Fruit fly (Drosophila melanogaster) whole organism, embryonic: ENCODE measurements around the gene IA-2.

Source experiments
- CG10366 ChIP-seq: fragments of 200-800 bp; sonication (Bioruptor generic); IDR thresholded peaks from 2 replicates; pipeline ENCODE4 v1.3.6; 2022; ENCODE audit warnings: missing biosample characterization, missing genetic modification characterization
- CG10543 ChIP-seq: fragments of 200-800 bp; sonication (Bioruptor generic); optimal IDR thresholded peaks from 3 replicates; lab custom pipeline; 2017; ENCODE audit warnings: missing biosample characterization, mild to moderate bottlenecking, missing genetic modification characterization, moderate library complexity
- CG11085 ChIP-seq: fragments of 200-800 bp; sonication (Bioruptor generic); IDR thresholded peaks from 2 replicates; pipeline ENCODE4 v1.3.6; 2022; ENCODE audit warnings: missing biosample characterization, missing genetic modification characterization
- CG11456 ChIP-seq: fragments of 200-800 bp; sonication (Bioruptor generic); IDR thresholded peaks from 3 replicates; pipeline ENCODE4 v1.3.6; 2022; ENCODE audit warnings: missing biosample characterization, missing genetic modification characterization
- CG14710 ChIP-seq: fragments of 200-800 bp; sonication (Bioruptor generic); optimal IDR thresholded peaks from 3 replicates; lab custom pipeline; 2019; ENCODE audit warnings: missing biosample characterization, mild to moderate bottlenecking, missing genetic modification characterization, moderate library complexity
- CG15073 ChIP-seq: fragments of 200-800 bp; sonication (Bioruptor generic); optimal IDR thresholded peaks from 2 replicates; lab custom pipeline; 2016; ENCODE audit warnings: missing biosample characterization, missing genetic modification characterization
- CG16779 ChIP-seq: fragments of 200-800 bp; sonication (Bioruptor generic); IDR thresholded peaks from 2 replicates; pipeline ENCODE4 v1.3.6; 2022; ENCODE audit warnings: missing biosample characterization, missing genetic modification characterization
- CG17568 ChIP-seq: fragments of 200-800 bp; sonication (Bioruptor generic); optimal IDR thresholded peaks from 2 replicates; lab custom pipeline; 2018; ENCODE audit warnings: missing biosample characterization, mild to moderate bottlenecking, missing genetic modification characterization, moderate library complexity
- CG17802 ChIP-seq: fragments of 200-800 bp; sonication (Bioruptor generic); optimal IDR thresholded peaks from 2 replicates; lab custom pipeline; 2018; ENCODE audit warnings: missing biosample characterization, mild to moderate bottlenecking, missing genetic modification characterization, moderate library complexity
- CG18599 ChIP-seq: fragments of 200-800 bp; sonication (Bioruptor generic); optimal IDR thresholded peaks from 3 replicates; lab custom pipeline; 2017; ENCODE audit warnings: missing biosample characterization, missing genetic modification characterization, mild to moderate bottlenecking, moderate library complexity, missing genetic modification reagents
- CG2129 ChIP-seq: fragments of 200-800 bp; sonication (Bioruptor generic); IDR thresholded peaks from 2 replicates; pipeline ENCODE4 v1.3.6; 2022; ENCODE audit warnings: missing biosample characterization, missing genetic modification characterization; ENCODE audit not compliant: partially characterized antibody
- CG2889 ChIP-seq: fragments of 200-800 bp; sonication (Bioruptor generic); IDR thresholded peaks from 3 replicates; pipeline ENCODE4 v1.3.6; 2022; ENCODE audit warnings: missing biosample characterization, missing genetic modification characterization
- CG33213 ChIP-seq: fragments of 200-800 bp; sonication (Bioruptor generic); optimal IDR thresholded peaks from 3 replicates; lab custom pipeline; 2016; ENCODE audit warnings: missing biosample characterization, missing genetic modification characterization
- CG34224 ChIP-seq: fragments of 200-800 bp; sonication (Bioruptor generic); IDR thresholded peaks from 3 replicates; pipeline ENCODE4 v1.3.6; 2022; ENCODE audit warnings: missing biosample characterization, missing genetic modification characterization; ENCODE audit not compliant: partially characterized antibody
- CG4360 ChIP-seq: fragments of 200-800 bp; sonication (Bioruptor generic); IDR thresholded peaks from 2 replicates; pipeline ENCODE4 v1.3.6; 2022; ENCODE audit warnings: missing biosample characterization, missing genetic modification characterization
- CG4707 ChIP-seq: fragments of 200-800 bp; sonication (Bioruptor generic); optimal IDR thresholded peaks from 2 replicates; lab custom pipeline; 2018; ENCODE audit warnings: missing biosample characterization, mild to moderate bottlenecking, missing genetic modification characterization, moderate library complexity
- CG6765 ChIP-seq: fragments of 200-800 bp; sonication (Bioruptor generic); optimal IDR thresholded peaks from 3 replicates; lab custom pipeline; 2017; ENCODE audit warnings: missing biosample characterization, mild to moderate bottlenecking, missing genetic modification characterization
- CG6813 ChIP-seq: fragments of 200-800 bp; sonication (Bioruptor generic); optimal IDR thresholded peaks from 2 replicates; lab custom pipeline; 2017; ENCODE audit warnings: missing biosample characterization, missing genetic modification characterization, mild to moderate bottlenecking, moderate library complexity, missing genetic modification reagents
- CG7372 ChIP-seq: fragments of 200-800 bp; sonication (Bioruptor generic); IDR thresholded peaks from 2 replicates; pipeline ENCODE4 v1.3.6; 2022; ENCODE audit warnings: missing biosample characterization, missing genetic modification characterization
- CG7987 ChIP-seq: fragments of 200-800 bp; sonication (Bioruptor generic); optimal IDR thresholded peaks from 2 replicates; lab custom pipeline; 2018; ENCODE audit warnings: missing biosample characterization, mild to moderate bottlenecking, missing genetic modification characterization, moderate library complexity
- CG9817 ChIP-seq: fragments of 200-800 bp; sonication (Bioruptor generic); optimal IDR thresholded peaks from 2 replicates; lab custom pipeline; 2018; ENCODE audit warnings: missing biosample characterization, mild to moderate bottlenecking, missing genetic modification characterization, moderate library complexity
- Camta ChIP-seq: fragments of 200-800 bp; sonication (Bioruptor generic); optimal IDR thresholded peaks from 2 replicates; lab custom pipeline; 2016; ENCODE audit warnings: missing biosample characterization, missing genetic modification characterization
- ERR ChIP-seq: fragments of 200-800 bp; sonication (Bioruptor generic); optimal IDR thresholded peaks from 2 replicates; lab custom pipeline; 2016; ENCODE audit warnings: missing biosample characterization, missing genetic modification characterization
- Fer1 ChIP-seq: fragments of 200-800 bp; sonication (Bioruptor generic); optimal IDR thresholded peaks from 2 replicates; lab custom pipeline; 2017; ENCODE audit warnings: missing biosample characterization, mild to moderate bottlenecking, missing genetic modification characterization
- HLH4C ChIP-seq: fragments of 200-800 bp; sonication (Bioruptor generic); IDR thresholded peaks from 3 replicates; pipeline ENCODE4 v1.3.6; 2022; ENCODE audit warnings: missing biosample characterization, missing genetic modification characterization; ENCODE audit not compliant: partially characterized antibody
- Hsf ChIP-seq: fragments of 200-800 bp; sonication (Bioruptor generic); optimal IDR thresholded peaks from 3 replicates; lab custom pipeline; 2016; ENCODE audit warnings: missing biosample characterization, missing genetic modification characterization
- Mes4 ChIP-seq: fragments of 200-800 bp; sonication (Bioruptor generic); optimal IDR thresholded peaks from 2 replicates; lab custom pipeline; 2016; ENCODE audit warnings: missing biosample characterization, missing genetic modification characterization
- Oli ChIP-seq: fragments of 200-800 bp; sonication (Bioruptor generic); optimal IDR thresholded peaks from 2 replicates; lab custom pipeline; 2018; ENCODE audit warnings: missing biosample characterization, mild to moderate bottlenecking, missing genetic modification characterization, moderate library complexity
- Rx ChIP-seq: fragments of 200-800 bp; sonication (Bioruptor generic); IDR thresholded peaks from 2 replicates; pipeline ENCODE4 v1.3.6; 2022; ENCODE audit warnings: missing biosample characterization, missing genetic modification characterization
- Sry-δ ChIP-seq: fragments of 200-800 bp; sonication (Bioruptor generic); optimal IDR thresholded peaks from 2 replicates; lab custom pipeline; 2016; ENCODE audit warnings: missing biosample characterization, missing genetic modification characterization
- Stat92E ChIP-seq, 3 experiments: fragments of >200 bp in 2 of 3; fragments of 200-800 bp in 1 of 3; sonication (Bioruptor generic) in 1 of 3; optimal IDR thresholded peaks; 2 replicates each; lab custom pipeline; 2017 to 2019; ENCODE audit warnings: missing biosample characterization in 3 of 3, missing genetic modification characterization in 3 of 3, mild to moderate bottlenecking in 1 of 3, moderate library complexity in 1 of 3
- Taf1 ChIP-seq: fragments of 200-800 bp; sonication (Bioruptor generic); IDR thresholded peaks from 2 replicates; pipeline ENCODE4 v1.3.6; 2022; ENCODE audit warnings: missing biosample characterization, missing genetic modification characterization
- Trl ChIP-seq, 3 experiments: fragments of >200 bp in 2 of 3; fragments of 200-800 bp in 1 of 3; sonication (Bioruptor generic) in 1 of 3; optimal IDR thresholded peaks; 2 replicates in 1 of 3; 3 replicates in 2 of 3; lab custom pipeline; 2016 to 2017; ENCODE audit warnings: missing biosample characterization in 1 of 3, missing genetic modification characterization in 1 of 3
- dysf ChIP-seq: fragments of 200-800 bp; sonication (Bioruptor generic); IDR thresholded peaks from 3 replicates; pipeline ENCODE4 v1.3.6; 2022; ENCODE audit warnings: missing biosample characterization, missing genetic modification characterization
- en ChIP-seq: fragments of 200-800 bp; sonication (Bioruptor generic); optimal IDR thresholded peaks from 2 replicates; lab custom pipeline; 2016; ENCODE audit warnings: missing biosample characterization, missing genetic modification characterization
- gcm ChIP-seq: fragments of 200-800 bp; sonication (Bioruptor generic); optimal IDR thresholded peaks from 2 replicates; lab custom pipeline; 2019; ENCODE audit warnings: missing biosample characterization, mild to moderate bottlenecking, missing genetic modification characterization, moderate library complexity
- gsb-n ChIP-seq: fragments of 200-800 bp; sonication (Bioruptor generic); optimal IDR thresholded peaks from 3 replicates; lab custom pipeline; 2018; ENCODE audit warnings: missing biosample characterization, mild to moderate bottlenecking, missing genetic modification characterization
- ham ChIP-seq: fragments of 200-800 bp; sonication (Bioruptor generic); IDR thresholded peaks from 2 replicates; pipeline ENCODE4 v1.3.6; 2022; ENCODE audit warnings: missing biosample characterization, missing genetic modification characterization
- maf-S ChIP-seq: fragments of 200-800 bp; sonication (Bioruptor generic); optimal IDR thresholded peaks from 2 replicates; lab custom pipeline; 2016; ENCODE audit warnings: missing biosample characterization, missing genetic modification characterization
- onecut ChIP-seq: fragments of 200-800 bp; sonication (Bioruptor generic); IDR thresholded peaks from 2 replicates; pipeline ENCODE4 v1.3.6; 2022; ENCODE audit warnings: missing biosample characterization, missing genetic modification characterization
- pan ChIP-seq, 4 experiments: fragments of >200 bp in 3 of 4; fragments of 200-800 bp in 1 of 4; sonication (Bioruptor generic) in 1 of 4; optimal IDR thresholded peaks in 3 of 4; IDR thresholded peaks in 1 of 4; 2 replicates each; pipeline versions ENCODE4 v1.3.6 to Lab custom; 2017 to 2022; ENCODE audit warnings: missing biosample characterization in 2 of 4, missing genetic modification characterization in 2 of 4, mixed read lengths in 1 of 4
- pfk ChIP-seq: fragments of 200-800 bp; sonication (Bioruptor generic); optimal IDR thresholded peaks from 2 replicates; lab custom pipeline; 2018; ENCODE audit warnings: missing biosample characterization, mild to moderate bottlenecking, missing genetic modification characterization, moderate library complexity
- phol ChIP-seq: fragments of 200-800 bp; sonication (Bioruptor generic); optimal IDR thresholded peaks from 3 replicates; lab custom pipeline; 2018; ENCODE audit warnings: missing biosample characterization, mild to moderate bottlenecking, missing genetic modification characterization, moderate library complexity
- pzg ChIP-seq: fragments of 200-800 bp; sonication (Bioruptor generic); optimal IDR thresholded peaks from 3 replicates; lab custom pipeline; 2018; ENCODE audit warnings: missing biosample characterization, mild to moderate bottlenecking, missing genetic modification characterization, moderate library complexity
- tna ChIP-seq: fragments of 200-800 bp; sonication (Bioruptor generic); IDR thresholded peaks from 2 replicates; pipeline ENCODE4 v1.3.6; 2022; ENCODE audit warnings: missing biosample characterization, missing genetic modification characterization; ENCODE audit not compliant: partially characterized antibody
- trem ChIP-seq: fragments of 200-800 bp; optimal IDR thresholded peaks from 3 replicates; lab custom pipeline; 2019; ENCODE audit warnings: missing biosample characterization, mild to moderate bottlenecking, missing genetic modification characterization, moderate library complexity
- wek ChIP-seq: fragments of 200-800 bp; sonication (Bioruptor generic); optimal IDR thresholded peaks from 3 replicates; lab custom pipeline; 2018; ENCODE audit warnings: missing biosample characterization, mild to moderate bottlenecking, missing genetic modification characterization, moderate library complexity
- yki ChIP-seq: fragments of >200 bp; optimal IDR thresholded peaks from 3 replicates; lab custom pipeline; 2018
- z ChIP-seq: fragments of 200-800 bp; sonication (Bioruptor generic); IDR thresholded peaks from 3 replicates; pipeline ENCODE4 v1.3.6; 2022; ENCODE audit warnings: missing biosample characterization, missing genetic modification characterization

The IA-2 gene

DNA sequence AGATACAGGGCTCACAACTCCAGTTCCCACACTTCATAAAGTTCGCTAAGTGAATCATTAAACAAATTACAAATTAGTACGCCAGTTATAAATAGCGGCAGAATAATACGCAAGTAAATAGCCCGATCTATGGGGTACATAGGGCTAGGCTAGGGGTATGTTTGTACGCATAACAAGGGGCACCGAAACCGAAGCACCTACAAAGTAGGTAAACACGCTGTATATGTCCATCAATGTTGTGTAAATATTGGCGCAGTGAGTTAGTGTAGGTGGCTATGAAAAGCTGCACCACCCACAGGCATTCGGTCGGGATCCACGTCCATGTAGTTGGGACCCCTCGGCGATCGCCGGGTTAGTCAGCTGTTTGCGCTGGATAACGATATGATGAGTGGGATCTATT is 24.3 kb upstream of the IA-2 start (continued):
- peak; percentile 71 for TF ChIP-seq Oli (tag; lab: Kevin White, UChicago)
- peak; percentile 94 for TF ChIP-seq gcm (GFP tag; lab: Kevin White, UChicago)
- peak; percentile 77 for TF ChIP-seq pfk (GFP tag; lab: Kevin White, UChicago)
- peak; percentile 47; the same call in 1 of the 2 replicates for TF ChIP-seq ham
- TF ChIP-seq CG9817 (tag; lab: Kevin White, UChicago) = peak; percentile 82
- peak; percentile 96 for TF ChIP-seq CG17568 (GFP tag; lab: Kevin White, UChicago)
- TF ChIP-seq ERR = peak; percentile 91
- peak; percentile 80 for TF ChIP-seq CG11085
- TF ChIP-seq tna (GFP tag; lab: Robert Waterston, UW) = no peak
- peak; percentile 81 for TF ChIP-seq z (GFP tag; lab: Robert Waterston, UW)
- peak; percentile 69 for TF ChIP-seq Sry-δ (GFP tag; lab: Kevin White, UChicago)
- TF ChIP-seq CG33213 = peak; percentile 96
- TF ChIP-seq CG7987 (GFP tag; lab: Kevin White, UChicago) = peak; percentile 98
- TF ChIP-seq Stat92E (GFP tag; optimal IDR thresholded peaks at IDR 0.05; lab: Kevin White, UChicago) = peak in 1 of 3 experiments; percentile 58
- TF ChIP-seq en (GFP tag; lab: Kevin White, UChicago) = peak; percentile 90
- no peak for TF ChIP-seq pan (optimal IDR thresholded peaks at IDR 0.05; lab: Kevin White, UChicago)
- TF ChIP-seq pan (GFP tag; optimal IDR thresholded peaks at IDR 0.05 in 1 of 2, IDR thresholded peaks at IDR 0.05 in 1 of 2) = peak in 1 of 2 experiments; percentile 89
- TF ChIP-seq Hsf (GFP tag; lab: Kevin White, UChicago) = peak; percentile 81
- peak; percentile 93 for TF ChIP-seq Mes4 (GFP tag; lab: Kevin White, UChicago)
- TF ChIP-seq CG7372 (GFP tag; lab: Robert Waterston, UW) = peak; percentile 74
- peak; percentile 75 for TF ChIP-seq dysf (GFP tag; lab: Robert Waterston, UW)
- TF ChIP-seq CG34224 (GFP tag; lab: Robert Waterston, UW) = no peak
- TF ChIP-seq HLH4C (GFP tag; lab: Robert Waterston, UW) = no peak
- TF ChIP-seq CG6765 (GFP tag; lab: Kevin White, UChicago) = peak; percentile 87
- TF ChIP-seq CG10543 (GFP tag; lab: Kevin White, UChicago) = peak; percentile 95
- peak; percentile 94 for TF ChIP-seq maf-S (GFP tag; lab: Kevin White, UChicago)
- peak; percentile 80 for TF ChIP-seq CG4360 (GFP tag; lab: Robert Waterston, UW)
- TF ChIP-seq CG16779 = peak; percentile 82
- peak; percentile 91 for TF ChIP-seq CG14710 (tag; lab: Kevin White, UChicago)
- peak; percentile 95 for TF ChIP-seq CG4707 (GFP tag; lab: Kevin White, UChicago)
- no peak for TF ChIP-seq CG2129 (GFP tag; lab: Robert Waterston, UW)
- TF ChIP-seq CG6813 (GFP tag; lab: Kevin White, UChicago) = peak; percentile 98
- peak; percentile 79 for TF ChIP-seq Rx (GFP tag; lab: Robert Waterston, UW)
- TF ChIP-seq CG2889 = peak; percentile 50; the same call in 2 of the 3 replicates
- peak; percentile 90 for TF ChIP-seq CG11456 (GFP tag; lab: Robert Waterston, UW)
- TF ChIP-seq Camta = peak; percentile 96
- peak; percentile 92 for TF ChIP-seq onecut
- peak; percentile 93 for TF ChIP-seq Fer1 (GFP tag; lab: Kevin White, UChicago)
- peak; percentile 95 for TF ChIP-seq gsb-n (tag; lab: Kevin White, UChicago)
- peak; percentile 97 for TF ChIP-seq wek (GFP tag; lab: Kevin White, UChicago)
- peak; percentile 13 for TF ChIP-seq phol
- peak; percentile 83 for TF ChIP-seq CG10366 (GFP tag; lab: Robert Waterston, UW)
- TF ChIP-seq Trl (optimal IDR thresholded peaks at IDR 0.05; lab: Kevin White, UChicago) = no peak
- peak; percentile 97 for TF ChIP-seq Trl (GFP tag; optimal IDR thresholded peaks at IDR 0.05; lab: Kevin White, UChicago)
- peak; percentile 14 for TF ChIP-seq CG15073
- TF ChIP-seq pzg (GFP tag; lab: Kevin White, UChicago) = peak; percentile 19
- TF ChIP-seq trem (tag; lab: Kevin White, UChicago) = peak; percentile 76
- TF ChIP-seq Taf1 = peak; percentile 80
- peak; percentile 95 for TF ChIP-seq CG18599
- no peak for TF ChIP-seq yki (lab: Kevin White, UChicago)
- peak; percentile 67 for TF ChIP-seq CG17802
